Fruit fly (Drosophila melanogaster): Measurements from ENCODE around the gene E23.
"Not testable (repeated sequence)": the region's sequence is repeated elsewhere in the genome, so short reads cannot be mapped to it uniquely, and the experiment has no call there.

Gene E23

DNA sequence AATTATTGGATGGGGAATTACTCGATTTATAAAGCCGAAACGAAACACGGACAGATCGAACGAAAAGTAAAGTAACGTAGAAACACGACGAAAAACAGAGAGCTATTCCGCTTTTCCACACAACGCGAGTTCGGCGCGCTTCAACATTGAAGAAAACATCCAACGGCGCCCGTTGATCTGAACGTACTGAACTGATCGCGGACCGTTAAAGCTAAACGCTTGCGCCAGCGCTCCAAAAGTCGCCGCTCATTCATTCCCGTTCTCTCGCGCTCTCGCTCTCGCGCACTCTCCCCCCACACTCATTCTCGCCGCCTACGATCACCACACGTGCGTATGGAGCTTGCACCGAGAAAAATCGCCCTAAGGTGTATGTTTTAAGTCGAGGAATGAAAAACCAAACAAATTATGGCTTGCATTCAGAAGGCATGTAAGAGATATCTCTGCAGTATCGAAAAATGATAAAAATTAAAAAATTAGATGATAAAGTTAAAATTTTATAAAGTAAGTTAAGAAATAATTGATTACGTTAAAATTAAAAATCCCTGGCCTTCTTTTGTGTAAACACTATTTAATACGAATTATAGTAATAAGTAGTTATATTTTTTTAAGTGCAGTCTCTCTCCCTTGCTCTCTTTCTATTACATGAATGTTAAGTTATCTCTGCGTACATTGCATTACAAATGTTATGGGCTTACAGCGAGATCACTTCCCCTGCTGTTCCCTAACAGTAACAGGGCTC, at the start of gene E23:
TSS of gene E23 (minus strand) at position 188 of the 739 bp plus-strand sequence.
- TF ChIP-seq Abd-B (GFP tag; optimal IDR thresholded peaks at IDR 0.05) (no peak), ey (GFP tag; optimal IDR thresholded peaks at IDR 0.05) (peak; percentile 92), HLH106 (tag; optimal IDR thresholded peaks at IDR 0.05) (peak; percentile 96), woc (GFP tag; optimal IDR thresholded peaks at IDR 0.05) (peak; percentile 81), sv (GFP tag; optimal IDR thresholded peaks at IDR 0.05) (peak; percentile 98), pan (optimal IDR thresholded peaks at IDR 0.05) (no peak), tai (GFP tag; optimal IDR thresholded peaks at IDR 0.05) (peak; percentile 52), usp (GFP tag; optimal IDR thresholded peaks at IDR 0.05) (no peak), OdsH (GFP tag; optimal IDR thresholded peaks at IDR 0.05) (peak; percentile 97), fru (GFP tag; optimal IDR thresholded peaks at IDR 0.05) (peak; percentile 97), foxo (GFP tag; optimal IDR thresholded peaks at IDR 0.05) (peak; percentile 65 to 97), brk (GFP tag; optimal IDR thresholded peaks at IDR 0.05) (peak; percentile 85), jim (GFP tag; optimal IDR thresholded peaks at IDR 0.05) (peak; percentile 55), br (GFP tag; optimal IDR thresholded peaks at IDR 0.05) (peak; percentile 93), CG9705 (GFP tag; optimal IDR thresholded peaks at IDR 0.05) (peak; percentile 81), Jra (GFP tag; optimal IDR thresholded peaks at IDR 0.05) (peak; percentile 48), GATAd (GFP tag; optimal IDR thresholded peaks at IDR 0.05) (peak; percentile 8), dsf (GFP tag; optimal IDR thresholded peaks at IDR 0.05; ENCODE audit: borderline replicate concordance) (peak; percentile 49), lola (GFP tag; optimal IDR thresholded peaks at IDR 0.05) (no peak), sage (GFP tag; optimal IDR thresholded peaks at IDR 0.05) (peak; percentile 90), Rel (GFP tag; optimal IDR thresholded peaks at IDR 0.05) (peak; percentile 85), Rel (tag; optimal IDR thresholded peaks at IDR 0.05) (peak; percentile 91), Vsx2 (GFP tag; optimal IDR thresholded peaks at IDR 0.05; ENCODE audit: partially characterized antibody) (peak; percentile 80), CG32264 (GFP tag; optimal IDR thresholded peaks at IDR 0.05) (peak; percentile 77), rgr (GFP tag; optimal IDR thresholded peaks at IDR 0.05) (peak; percentile 96), Dif (GFP tag; optimal IDR thresholded peaks at IDR 0.05; ENCODE audit: partially characterized antibody) (peak; percentile 98), Myc (optimal IDR thresholded peaks at IDR 0.05) (no peak), dmrt93B (GFP tag; optimal IDR thresholded peaks at IDR 0.05) (peak; percentile 92), N (GFP tag; optimal IDR thresholded peaks at IDR 0.05) (no peak), Hnf4 (GFP tag; optimal IDR thresholded peaks at IDR 0.05) (peak; percentile 85), Hr78 (GFP tag; optimal IDR thresholded peaks at IDR 0.05) (no peak), Sp1 (GFP tag; optimal IDR thresholded peaks at IDR 0.05) (peak; percentile 98), dl (GFP tag; optimal IDR thresholded peaks at IDR 0.05; ENCODE audit: insufficient read depth in 1 of 2, partially characterized antibody in 2 of 2) (peak; percentile 96), psq (GFP tag; optimal IDR thresholded peaks at IDR 0.05) (peak; percentile 94), h (GFP tag; optimal IDR thresholded peaks at IDR 0.05) (peak; percentile 96), Mio (GFP tag; optimal IDR thresholded peaks at IDR 0.05) (peak; percentile 64)

DNA sequence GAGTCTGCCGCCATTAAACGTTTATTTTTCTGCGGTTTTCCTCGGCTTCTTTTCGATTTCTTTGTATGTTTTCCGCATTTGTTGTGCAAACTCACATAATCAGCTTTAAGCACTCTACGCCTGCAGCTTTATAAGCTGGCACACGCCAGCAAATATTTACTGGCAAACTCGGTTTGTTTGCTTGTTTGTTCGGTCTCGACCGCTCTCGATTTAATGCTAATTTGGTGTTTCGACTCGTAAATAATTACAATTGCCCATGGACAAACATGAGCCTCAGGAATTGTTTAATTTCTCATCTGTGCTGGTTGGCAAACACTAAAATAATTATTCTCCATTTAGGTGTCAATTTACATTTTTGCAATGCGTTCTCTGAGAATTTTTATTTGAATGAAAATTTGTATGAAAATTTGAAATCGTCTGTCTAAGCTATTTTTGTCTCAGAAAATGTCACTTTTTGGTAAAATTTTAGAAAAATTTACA, 43.0 kb upstream of the E23 start, which contains the start of gene CG34175:
TSS of gene CG34175 (plus strand) at position 430 of the 480 bp plus-strand sequence.
- TF ChIP-seq Hnf4 (GFP tag; optimal IDR thresholded peaks at IDR 0.05): no peak
- TF ChIP-seq Abd-B (GFP tag; optimal IDR thresholded peaks at IDR 0.05): no peak
- TF ChIP-seq foxo (GFP tag; optimal IDR thresholded peaks at IDR 0.05): no peak
- TF ChIP-seq Rel (GFP tag; optimal IDR thresholded peaks at IDR 0.05): no peak
- no peak for TF ChIP-seq Rel (tag; optimal IDR thresholded peaks at IDR 0.05)
- TF ChIP-seq ey (GFP tag; optimal IDR thresholded peaks at IDR 0.05): no peak
- TF ChIP-seq rgr (GFP tag; optimal IDR thresholded peaks at IDR 0.05): no peak
- no peak for TF ChIP-seq Myc (optimal IDR thresholded peaks at IDR 0.05)
- TF ChIP-seq Vsx2 (GFP tag; optimal IDR thresholded peaks at IDR 0.05; ENCODE audit: partially characterized antibody): no peak

DNA sequence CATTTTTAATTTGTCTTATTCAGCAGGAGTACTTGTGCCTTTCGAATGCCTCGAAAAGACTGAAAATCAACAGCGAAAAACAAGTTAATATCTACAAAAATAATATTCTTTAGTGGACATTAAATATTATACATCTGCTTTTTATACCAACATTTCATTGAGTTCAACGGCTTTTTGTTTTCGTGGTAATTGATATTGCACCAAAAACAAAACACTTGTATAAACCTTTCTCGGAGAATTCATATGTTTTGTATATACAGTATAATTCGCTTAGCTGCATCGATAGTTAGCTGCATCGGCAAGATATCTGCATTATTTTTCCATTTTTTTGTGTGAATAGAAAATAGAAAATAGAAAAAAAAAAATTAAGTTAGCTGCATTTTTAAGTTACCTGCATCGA, 33.8 kb upstream of the E23 start, which contains the start of gene CG42460:
TSS of gene CG42460 (minus strand) at position 101 of the 400 bp plus-strand sequence.
- not testable (repeated sequence) for TF ChIP-seq fru, h, Jra (GFP tag; optimal IDR thresholded peaks at IDR 0.05)
